ENCODE assay signal across 6 fruit fly cellular contexts in the genomic region with DNA sequence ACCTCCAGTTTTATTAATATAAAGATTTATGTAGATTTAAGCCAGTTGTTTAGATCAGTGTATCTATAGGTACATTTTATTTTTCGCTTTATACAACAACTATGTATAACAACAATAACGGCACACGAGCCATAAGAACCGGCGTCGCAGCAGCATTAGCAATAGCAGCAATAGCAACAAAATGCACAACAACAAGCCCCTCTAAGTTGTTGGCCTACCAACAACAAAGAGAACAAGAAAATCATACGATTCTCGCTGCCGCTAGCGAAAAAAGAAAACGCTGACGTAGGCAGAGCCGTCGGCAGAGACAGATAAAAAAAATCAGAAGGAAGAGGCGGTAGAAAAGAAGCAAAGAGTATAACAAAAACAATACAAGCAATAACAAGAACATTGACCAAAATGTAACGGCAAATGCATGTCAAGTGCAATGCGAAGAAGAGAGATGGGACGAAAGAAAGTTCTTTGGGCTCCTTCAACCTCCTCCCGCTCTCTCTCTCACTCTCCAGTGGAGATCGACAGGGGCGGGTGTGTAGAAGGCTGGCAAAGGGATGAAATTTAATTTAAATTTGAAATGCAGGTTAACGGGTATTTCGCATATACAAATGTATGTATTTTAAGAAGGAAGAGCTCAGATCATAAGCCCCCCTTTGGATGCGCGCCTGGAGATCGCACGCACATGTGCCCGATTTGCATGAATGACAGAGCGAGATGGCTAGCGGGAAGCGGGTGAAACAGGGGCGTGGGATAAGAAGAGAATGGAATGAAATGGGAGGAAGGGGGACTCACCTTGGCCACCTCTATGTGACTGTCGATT.
TF ChIP-seq lines count a peak whose summit lies in the region.

No protein-coding gene starts in this region.

- TF ChIP-seq CTCF in whole organism, embryonic (GFP tag; optimal IDR thresholded peaks at IDR 0.05; lab: Kevin White, UChicago), result peak; percentile 61

TF ChIP-seq in whole organism, 6 proteins besides CTCF, POLR2A, EP300 and RAD21:
- TF ChIP-seq pan (optimal IDR thresholded peaks at IDR 0.05; lab: Kevin White, UChicago), result no peak
- TF ChIP-seq EcR (GFP tag; optimal IDR thresholded peaks at IDR 0.05; lab: Kevin White, UChicago), result peak in 1 of 2 experiments; percentile 60
- TF ChIP-seq psq (optimal IDR thresholded peaks at IDR 0.05; lab: Kevin White, UChicago), result peak; percentile 39

TF ChIP-seq in whole organism, adult, 20 proteins besides CTCF, POLR2A, EP300 and RAD21 (continues in another document):
- TF ChIP-seq cic (GFP tag; optimal IDR thresholded peaks at IDR 0.05; lab: Kevin White, UChicago) (peak; percentile 75), CG5204 (GFP tag; optimal IDR thresholded peaks at IDR 0.05; lab: Kevin White, UChicago) (peak; percentile 84), toe (GFP tag; optimal IDR thresholded peaks at IDR 0.05; lab: Kevin White, UChicago) (peak; percentile 55), CG12768 (GFP tag; optimal IDR thresholded peaks at IDR 0.05; lab: Kevin White, UChicago) (peak; percentile 91), CG11617 (GFP tag; optimal IDR thresholded peaks at IDR 0.05; lab: Kevin White, UChicago) (peak; percentile 92), bab1 (GFP tag; optimal IDR thresholded peaks at IDR 0.05; lab: Kevin White, UChicago) (peak; percentile 97), Hr96 (GFP tag; optimal IDR thresholded peaks at IDR 0.05; lab: Kevin White, UChicago) (peak; percentile 94), pad (GFP tag; optimal IDR thresholded peaks at IDR 0.05; lab: Kevin White, UChicago) (peak; percentile 97), Mnt (GFP tag; optimal IDR thresholded peaks at IDR 0.05; lab: Kevin White, UChicago) (peak; percentile 91), CG1620 (GFP tag; optimal IDR thresholded peaks at IDR 0.05; lab: Kevin White, UChicago) (peak; percentile 97), CG33017 (tag; optimal IDR thresholded peaks at IDR 0.05; lab: Kevin White, UChicago) (peak; percentile 92), cnc (optimal IDR thresholded peaks at IDR 0.05; lab: Kevin White, UChicago) (no peak), Crg-1 (GFP tag; optimal IDR thresholded peaks at IDR 0.05; lab: Kevin White, UChicago) (peak; percentile 95), kay (GFP tag; lab: Kevin White, UChicago; ENCODE audit: borderline replicate concordance) (peak; percentile 78), CG7045 (GFP tag; optimal IDR thresholded peaks at IDR 0.05; lab: Kevin White, UChicago) (peak; percentile 92)

TF ChIP-seq in whole organism, embryonic, 481 proteins besides CTCF, POLR2A, EP300 and RAD21 (continues in another document):
- TF ChIP-seq CG10462 (GFP tag; optimal IDR thresholded peaks at IDR 0.05; lab: Kevin White, UChicago), result peak; percentile 97
- peak; percentile 63 for TF ChIP-seq Dip2 (GFP tag; IDR thresholded peaks at IDR 0.05; lab: Robert Waterston, UW)
- peak; percentile 93 for TF ChIP-seq CG17385 (GFP tag; optimal IDR thresholded peaks at IDR 0.05; lab: Kevin White, UChicago)
- peak; percentile 96 for TF ChIP-seq CG12236 (GFP tag; optimal IDR thresholded peaks at IDR 0.05; lab: Kevin White, UChicago)
- no peak for TF ChIP-seq unc-4 (GFP tag; IDR thresholded peaks at IDR 0.05; lab: Robert Waterston, UW; ENCODE audit: partially characterized antibody)
- peak; percentile 96 for TF ChIP-seq CG4707 (GFP tag; optimal IDR thresholded peaks at IDR 0.05; lab: Kevin White, UChicago)
- TF ChIP-seq aop (GFP tag; IDR thresholded peaks at IDR 0.05; lab: Robert Waterston, UW), result peak; percentile 98
- TF ChIP-seq Dfd (GFP tag; optimal IDR thresholded peaks at IDR 0.05; lab: Kevin White, UChicago), result no peak
- TF ChIP-seq CG31441 (GFP tag; IDR thresholded peaks at IDR 0.05; lab: Robert Waterston, UW), result peak; percentile 95
- peak; percentile 98 for TF ChIP-seq CG13775 (GFP tag; optimal IDR thresholded peaks at IDR 0.05; lab: Kevin White, UChicago)
- peak; percentile 94 for TF ChIP-seq ssp (GFP tag; IDR thresholded peaks at IDR 0.05; lab: Robert Waterston, UW)
- TF ChIP-seq TFAM (GFP tag; optimal IDR thresholded peaks at IDR 0.05; lab: Kevin White, UChicago), result peak; percentile 89
- TF ChIP-seq jumu (GFP tag; optimal IDR thresholded peaks at IDR 0.05; lab: Kevin White, UChicago), result peak; percentile 99
- TF ChIP-seq CG10321 (GFP tag; IDR thresholded peaks at IDR 0.05; lab: Robert Waterston, UW), result peak; percentile 84
- peak; percentile 95 for TF ChIP-seq Vsx1 (GFP tag; optimal IDR thresholded peaks at IDR 0.05; lab: Kevin White, UChicago)
- TF ChIP-seq Fer1 (GFP tag; optimal IDR thresholded peaks at IDR 0.05; lab: Kevin White, UChicago), result peak; percentile 94

TF ChIP-seq in whole organism, prepupa, 60 proteins besides CTCF, POLR2A, EP300 and RAD21 (continues in another document):
- TF ChIP-seq vri (GFP tag; optimal IDR thresholded peaks at IDR 0.05; lab: Kevin White, UChicago) (peak; percentile 99), dac (GFP tag; optimal IDR thresholded peaks at IDR 0.05; lab: Kevin White, UChicago) (peak; percentile 99), CG6808 (GFP tag; optimal IDR thresholded peaks at IDR 0.05; lab: Kevin White, UChicago) (peak; percentile 98), Eip93F (GFP tag; optimal IDR thresholded peaks at IDR 0.05; lab: Kevin White, UChicago) (peak; percentile 99), achi (GFP tag; optimal IDR thresholded peaks at IDR 0.05; lab: Kevin White, UChicago) (peak; percentile 98), CG10669 (GFP tag; optimal IDR thresholded peaks at IDR 0.05; lab: Kevin White, UChicago) (peak; percentile 99), spab (GFP tag; optimal IDR thresholded peaks at IDR 0.05; lab: Kevin White, UChicago) (peak; percentile 98), CG8119 (GFP tag; IDR thresholded peaks at IDR 0.05; lab: Robert Waterston, UW) (peak; percentile 98), salr (GFP tag; optimal IDR thresholded peaks at IDR 0.05; lab: Kevin White, UChicago) (peak; percentile 98 to 99), Sox14 (GFP tag; optimal IDR thresholded peaks at IDR 0.05; lab: Kevin White, UChicago) (peak; percentile 100), CG4318 (GFP tag; optimal IDR thresholded peaks at IDR 0.05; lab: Kevin White, UChicago) (peak; percentile 99), CG31627 (GFP tag; optimal IDR thresholded peaks at IDR 0.05; lab: Kevin White, UChicago) (peak; percentile 100), Eip75B (GFP tag; optimal IDR thresholded peaks at IDR 0.05; lab: Kevin White, UChicago) (peak; percentile 99), CG11762 (GFP tag; optimal IDR thresholded peaks at IDR 0.05; lab: Kevin White, UChicago; ENCODE audit: insufficient read depth) (peak; percentile 98), CG8632 (GFP tag; optimal IDR thresholded peaks at IDR 0.05; lab: Kevin White, UChicago) (peak; percentile 99), CG6854 (GFP tag; optimal IDR thresholded peaks at IDR 0.05; lab: Kevin White, UChicago) (peak; percentile 99)

TF ChIP-seq in whole organism, pupa, 21 proteins besides CTCF, POLR2A, EP300 and RAD21 (continues in another document):
- peak; percentile 99 for TF ChIP-seq CG4496 (GFP tag; IDR thresholded peaks at IDR 0.05; lab: Robert Waterston, UW)
- TF ChIP-seq CG8159 (tag; optimal IDR thresholded peaks at IDR 0.05; lab: Kevin White, UChicago), result peak; percentile 98
- peak; percentile 99 for TF ChIP-seq Pif1A (GFP tag; optimal IDR thresholded peaks at IDR 0.05; lab: Kevin White, UChicago)
- peak; percentile 99 for TF ChIP-seq Ets98B (GFP tag; IDR thresholded peaks at IDR 0.05; lab: Robert Waterston, UW)
- TF ChIP-seq CG17806 (tag; optimal IDR thresholded peaks at IDR 0.05; lab: Kevin White, UChicago), result peak; percentile 99
- TF ChIP-seq Pif1B (GFP tag; optimal IDR thresholded peaks at IDR 0.05; lab: Kevin White, UChicago), result peak; percentile 99
- TF ChIP-seq CG10348 (GFP tag; IDR thresholded peaks at IDR 0.05; lab: Robert Waterston, UW), result peak; percentile 92
- peak; percentile 97 for TF ChIP-seq rn (GFP tag; IDR thresholded peaks at IDR 0.05; lab: Robert Waterston, UW)
- peak; percentile 97 for TF ChIP-seq gl (tag; optimal IDR thresholded peaks at IDR 0.05; lab: Kevin White, UChicago)
- TF ChIP-seq CG9948 (tag; optimal IDR thresholded peaks at IDR 0.05; lab: Kevin White, UChicago), result peak; percentile 98
- peak; percentile 99 for TF ChIP-seq CG8301 (tag; optimal IDR thresholded peaks at IDR 0.05; lab: Kevin White, UChicago)
- peak; percentile 83 for TF ChIP-seq EcR (GFP tag; optimal IDR thresholded peaks at IDR 0.05; lab: Kevin White, UChicago)
- TF ChIP-seq Snoo (tag; optimal IDR thresholded peaks at IDR 0.05; lab: Kevin White, UChicago), result peak; percentile 99
- TF ChIP-seq CG32121 (GFP tag; IDR thresholded peaks at IDR 0.05; lab: Robert Waterston, UW), result peak; percentile 97
- peak; percentile 99 for TF ChIP-seq CG14655 (GFP tag; optimal IDR thresholded peaks at IDR 0.05; lab: Kevin White, UChicago)
- peak; percentile 94 for TF ChIP-seq CG13204 (GFP tag; optimal IDR thresholded peaks at IDR 0.05; lab: Kevin White, UChicago)
- TF ChIP-seq fd96Ca (GFP tag; IDR thresholded peaks at IDR 0.05; lab: Robert Waterston, UW), result peak; percentile 99

TF ChIP-seq in whole organism, wandering third instar larva, 38 proteins besides CTCF, POLR2A, EP300 and RAD21 (continues in another document):
- TF ChIP-seq psq (GFP tag; optimal IDR thresholded peaks at IDR 0.05; lab: Kevin White, UChicago) (peak; percentile 100), Jra (GFP tag; optimal IDR thresholded peaks at IDR 0.05; lab: Kevin White, UChicago) (peak; percentile 99), CG9705 (GFP tag; optimal IDR thresholded peaks at IDR 0.05; lab: Kevin White, UChicago) (peak; percentile 97), Mio (GFP tag; optimal IDR thresholded peaks at IDR 0.05; lab: Kevin White, UChicago) (peak; percentile 95), h (GFP tag; optimal IDR thresholded peaks at IDR 0.05; lab: Kevin White, UChicago) (peak; percentile 100), rgr (GFP tag; optimal IDR thresholded peaks at IDR 0.05; lab: Kevin White, UChicago) (peak; percentile 100), jim (GFP tag; optimal IDR thresholded peaks at IDR 0.05; lab: Kevin White, UChicago) (peak; percentile 88), CrebA (GFP tag; optimal IDR thresholded peaks at IDR 0.05; lab: Kevin White, UChicago; ENCODE audit: borderline replicate concordance) (peak; percentile 98), Abd-B (GFP tag; optimal IDR thresholded peaks at IDR 0.05; lab: Kevin White, UChicago) (no peak), ey (GFP tag; optimal IDR thresholded peaks at IDR 0.05; lab: Kevin White, UChicago) (peak; percentile 100), Hnf4 (GFP tag; optimal IDR thresholded peaks at IDR 0.05; lab: Kevin White, UChicago) (peak; percentile 99), GATAd (GFP tag; optimal IDR thresholded peaks at IDR 0.05; lab: Kevin White, UChicago) (peak; percentile 99), OdsH (GFP tag; optimal IDR thresholded peaks at IDR 0.05; lab: Kevin White, UChicago) (peak; percentile 100), woc (GFP tag; optimal IDR thresholded peaks at IDR 0.05; lab: Kevin White, UChicago) (peak; percentile 99), fru (GFP tag; optimal IDR thresholded peaks at IDR 0.05; lab: Kevin White, UChicago) (peak; percentile 100), sv (GFP tag; optimal IDR thresholded peaks at IDR 0.05; lab: Kevin White, UChicago) (peak; percentile 97), Sp1 (GFP tag; optimal IDR thresholded peaks at IDR 0.05; lab: Kevin White, UChicago) (peak; percentile 99), dl (GFP tag; optimal IDR thresholded peaks at IDR 0.05; lab: Kevin White, UChicago; ENCODE audit: insufficient read depth in 1 of 2, partially characterized antibody in 2 of 2) (no peak), foxo (GFP tag; optimal IDR thresholded peaks at IDR 0.05; lab: Kevin White, UChicago) (peak; percentile 98 to 100)
